Fruit fly (Drosophila melanogaster): ENCODE data around the gene Mkp3.

Mkp3 gene

DNA sequence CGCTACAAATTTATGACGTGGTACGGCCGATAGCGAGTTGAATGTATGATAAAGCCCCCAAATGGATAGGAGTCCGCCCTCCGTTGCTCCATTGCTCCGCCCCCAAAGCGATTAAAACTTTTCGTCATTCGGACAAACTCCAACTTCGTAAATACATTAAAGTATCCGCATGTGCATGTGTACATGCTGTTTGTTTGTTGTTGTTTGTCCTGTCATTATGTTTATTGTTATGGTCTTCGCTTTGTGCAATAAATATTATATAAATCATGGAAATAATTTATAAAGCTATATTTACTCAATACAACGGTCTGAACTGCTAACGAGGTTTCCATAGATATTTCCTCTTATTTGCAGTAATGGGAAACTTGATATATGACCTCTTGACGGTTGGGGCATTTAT lies 49.2 kb downstream of the Mkp3 start:
- TF ChIP-seq h (optimal IDR thresholded peaks at IDR 0.05) (no peak), ttk (optimal IDR thresholded peaks at IDR 0.05) (no peak), Sin3A (optimal IDR thresholded peaks at IDR 0.05) (no peak), insv (optimal IDR thresholded peaks at IDR 0.05) (no peak), Myc (optimal IDR thresholded peaks at IDR 0.05) (no peak), psq (optimal IDR thresholded peaks at IDR 0.05) (no peak)

DNA sequence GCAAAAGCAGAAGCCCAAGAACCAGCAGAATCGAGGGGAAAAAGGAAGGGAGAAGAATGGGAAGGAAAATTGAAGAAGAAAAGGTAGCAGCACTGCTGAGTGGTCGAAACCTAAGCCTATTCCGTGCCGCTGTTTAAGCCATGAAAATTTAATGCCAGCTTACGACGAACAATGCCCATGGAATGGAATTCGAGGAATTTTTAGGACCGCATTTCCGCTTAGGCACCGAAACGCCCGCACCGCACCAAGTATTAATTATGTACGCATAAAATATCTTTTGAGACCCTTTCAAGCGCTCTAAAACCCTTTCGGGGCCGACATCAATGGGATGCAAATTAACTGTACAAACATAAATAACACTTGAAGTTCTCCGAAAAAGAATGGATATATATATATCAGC lies 50.1 kb downstream of the Mkp3 start:
- no peak for TF ChIP-seq psq (optimal IDR thresholded peaks at IDR 0.05)
- no peak for TF ChIP-seq ttk (optimal IDR thresholded peaks at IDR 0.05)
- TF ChIP-seq Sin3A (optimal IDR thresholded peaks at IDR 0.05) = no peak
- TF ChIP-seq h (optimal IDR thresholded peaks at IDR 0.05) = no peak
- no peak for TF ChIP-seq Myc (optimal IDR thresholded peaks at IDR 0.05)
- TF ChIP-seq insv (optimal IDR thresholded peaks at IDR 0.05) = no peak

DNA sequence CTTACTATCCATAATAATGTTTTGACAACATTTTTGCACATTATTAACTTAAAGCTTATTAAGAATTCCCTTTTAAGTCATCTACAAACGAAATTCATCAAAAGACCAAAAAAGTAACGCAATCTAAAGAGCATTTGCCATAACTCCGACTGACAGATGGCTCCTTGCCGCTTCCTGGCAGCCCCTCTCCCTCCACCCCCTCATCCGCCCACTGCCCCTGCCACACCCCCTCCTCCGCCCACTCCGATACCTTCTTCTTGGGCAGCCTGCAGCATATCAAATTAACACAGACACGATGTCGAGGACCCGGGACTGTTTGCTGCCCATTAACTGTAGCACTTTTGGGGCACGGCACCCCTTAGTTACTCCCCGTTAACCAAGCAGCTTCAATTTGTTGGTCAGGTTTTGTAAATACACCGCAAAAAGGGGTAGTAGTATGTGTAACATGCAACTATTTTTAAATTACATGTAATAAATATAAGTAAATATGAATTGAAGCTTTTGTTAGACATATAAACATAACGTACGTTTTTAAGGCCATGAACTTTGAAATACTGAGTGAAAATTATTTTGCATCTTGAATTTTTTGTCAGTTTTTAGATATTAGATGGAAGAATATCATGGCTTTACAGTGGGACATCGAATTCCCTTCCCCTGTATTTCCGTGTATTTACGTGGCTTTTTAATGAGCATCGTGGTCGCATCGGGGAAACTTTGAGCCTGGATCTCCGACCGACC lies 50.9 kb downstream of the Mkp3 start:
- no peak for TF ChIP-seq psq (optimal IDR thresholded peaks at IDR 0.05)
- TF ChIP-seq ttk (optimal IDR thresholded peaks at IDR 0.05) = no peak
- no peak for TF ChIP-seq Myc (optimal IDR thresholded peaks at IDR 0.05)
- TF ChIP-seq h (optimal IDR thresholded peaks at IDR 0.05) = no peak
- TF ChIP-seq Sin3A (optimal IDR thresholded peaks at IDR 0.05) = no peak
- no peak for TF ChIP-seq insv (optimal IDR thresholded peaks at IDR 0.05)

DNA sequence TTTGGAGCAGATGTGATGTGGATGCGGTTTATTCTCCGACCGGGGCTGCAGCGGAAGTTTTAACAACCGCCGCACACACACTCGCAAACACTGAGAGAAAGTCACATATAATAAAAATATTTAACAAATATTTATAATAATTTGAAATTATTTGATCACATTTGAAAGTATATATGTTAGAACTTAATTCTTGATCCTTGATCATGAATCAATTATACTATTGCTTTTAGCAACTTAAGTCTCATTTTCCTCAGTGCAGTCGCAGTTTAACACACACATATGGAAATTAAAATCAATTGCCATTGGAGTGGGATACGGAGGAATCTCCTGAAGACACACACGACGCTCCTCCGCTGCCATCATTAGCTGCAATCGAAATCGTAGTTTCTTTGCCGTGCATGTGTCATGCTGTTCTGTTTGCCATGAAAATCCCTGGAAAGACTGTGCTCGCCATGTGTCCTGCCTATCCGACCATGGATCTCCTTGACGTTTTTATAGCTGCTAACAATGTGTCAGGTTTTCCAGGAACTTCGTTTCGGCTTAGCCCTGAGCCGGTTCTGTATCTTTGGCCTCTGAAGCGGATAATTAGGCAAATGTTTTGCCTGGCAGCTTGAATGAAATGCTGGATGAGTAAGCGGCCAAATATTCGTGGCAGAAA lies 52.9 kb downstream of the Mkp3 start:
- TF ChIP-seq Sin3A (optimal IDR thresholded peaks at IDR 0.05) = no peak
- TF ChIP-seq insv (optimal IDR thresholded peaks at IDR 0.05) = no peak
- no peak for TF ChIP-seq ttk (optimal IDR thresholded peaks at IDR 0.05)
- TF ChIP-seq psq (optimal IDR thresholded peaks at IDR 0.05) = no peak
- TF ChIP-seq h (optimal IDR thresholded peaks at IDR 0.05) = no peak
- no peak for TF ChIP-seq Myc (optimal IDR thresholded peaks at IDR 0.05)

DNA sequence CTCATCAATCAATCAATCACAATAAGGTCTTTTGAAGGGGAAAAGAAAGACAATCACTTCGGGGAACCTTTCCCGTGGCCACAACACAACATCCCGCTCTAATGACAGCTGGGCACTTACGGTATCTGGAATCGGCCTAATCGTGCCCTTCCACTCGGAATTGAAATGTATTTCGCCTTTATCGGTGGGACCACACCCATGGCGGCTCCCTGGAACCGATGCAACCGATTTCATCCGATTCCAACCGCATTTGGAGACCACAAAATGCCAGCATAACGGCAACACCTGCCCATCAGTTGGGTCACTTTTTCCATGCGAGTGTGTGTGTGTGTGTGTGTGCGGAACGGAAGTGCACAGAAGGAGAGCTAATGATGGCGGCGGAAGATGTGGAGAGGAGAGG lies 53.5 kb downstream of the Mkp3 start:
- TF ChIP-seq psq (optimal IDR thresholded peaks at IDR 0.05) (no peak), insv (optimal IDR thresholded peaks at IDR 0.05) (no peak), Sin3A (optimal IDR thresholded peaks at IDR 0.05) (no peak), ttk (optimal IDR thresholded peaks at IDR 0.05) (no peak), Myc (optimal IDR thresholded peaks at IDR 0.05) (no peak), h (optimal IDR thresholded peaks at IDR 0.05) (no peak)

DNA sequence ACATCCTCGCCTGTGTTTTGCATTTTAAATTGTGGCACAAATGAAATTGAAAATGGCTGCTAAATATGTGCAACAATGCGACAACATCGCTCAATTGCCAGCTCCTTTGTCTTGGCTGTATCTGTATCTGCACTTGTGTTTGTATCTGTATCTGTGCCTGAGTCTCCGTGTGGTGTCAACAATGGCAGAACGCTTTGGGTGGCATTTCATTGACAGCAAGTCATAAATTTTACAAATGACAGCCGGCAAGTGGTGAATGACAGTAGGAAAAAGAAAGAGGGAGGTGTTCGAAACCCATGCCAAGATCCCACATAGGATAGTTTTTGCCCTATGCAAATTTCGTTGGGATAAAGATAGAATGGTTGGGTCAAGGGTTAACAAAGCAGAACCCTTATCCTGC lies 54.4 kb downstream of the Mkp3 start:
- TF ChIP-seq psq (optimal IDR thresholded peaks at IDR 0.05) (no peak), insv (optimal IDR thresholded peaks at IDR 0.05) (no peak), Myc (optimal IDR thresholded peaks at IDR 0.05) (no peak)

DNA sequence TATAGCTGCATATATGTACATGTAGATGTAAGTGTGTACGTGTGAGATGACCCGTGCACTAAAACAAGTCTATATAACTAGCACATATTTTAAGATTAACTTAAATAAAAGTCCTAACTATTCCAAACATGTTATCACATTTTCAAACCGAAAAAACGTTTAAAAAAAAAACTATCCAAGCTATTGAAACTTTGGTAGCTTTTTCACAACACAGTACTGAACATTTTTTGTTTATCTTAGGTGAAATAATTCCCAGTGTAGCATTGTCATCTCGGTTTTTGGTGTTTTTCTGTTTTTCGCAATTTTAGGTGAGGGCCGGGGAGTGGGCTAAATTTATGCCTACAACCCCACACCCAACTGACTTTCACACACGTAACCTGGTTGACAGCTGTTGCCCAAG lies 59.1 kb downstream of the Mkp3 start:
- TF ChIP-seq ttk (optimal IDR thresholded peaks at IDR 0.05) (no peak), insv (optimal IDR thresholded peaks at IDR 0.05) (no peak), h (optimal IDR thresholded peaks at IDR 0.05) (no peak), Sin3A (optimal IDR thresholded peaks at IDR 0.05) (no peak), Myc (optimal IDR thresholded peaks at IDR 0.05) (no peak), psq (optimal IDR thresholded peaks at IDR 0.05) (no peak)

DNA sequence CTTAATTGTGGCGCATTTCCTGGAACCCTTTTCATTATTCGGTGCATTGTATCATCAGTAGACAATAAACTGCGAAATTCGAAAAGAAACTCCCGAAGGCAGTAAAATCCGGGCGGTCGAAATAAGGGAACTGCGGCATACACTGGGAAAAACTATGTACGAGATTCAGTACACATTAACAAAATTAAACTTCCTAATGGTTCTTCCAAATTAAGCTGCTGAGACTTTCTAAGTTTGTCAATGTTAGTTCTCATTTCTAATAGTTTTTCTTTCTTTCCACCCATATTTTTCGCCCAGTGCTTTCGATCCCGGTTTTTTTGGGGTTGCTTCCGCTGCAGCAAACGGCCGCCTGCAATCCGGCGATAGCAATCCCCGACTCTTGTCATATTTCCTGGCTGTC lies 61.4 kb downstream of the Mkp3 start:
- TF ChIP-seq Myc (optimal IDR thresholded peaks at IDR 0.05) (no peak), ttk (optimal IDR thresholded peaks at IDR 0.05) (no peak), insv (optimal IDR thresholded peaks at IDR 0.05) (no peak), Sin3A (optimal IDR thresholded peaks at IDR 0.05) (no peak), h (optimal IDR thresholded peaks at IDR 0.05) (no peak), psq (optimal IDR thresholded peaks at IDR 0.05) (no peak)

DNA sequence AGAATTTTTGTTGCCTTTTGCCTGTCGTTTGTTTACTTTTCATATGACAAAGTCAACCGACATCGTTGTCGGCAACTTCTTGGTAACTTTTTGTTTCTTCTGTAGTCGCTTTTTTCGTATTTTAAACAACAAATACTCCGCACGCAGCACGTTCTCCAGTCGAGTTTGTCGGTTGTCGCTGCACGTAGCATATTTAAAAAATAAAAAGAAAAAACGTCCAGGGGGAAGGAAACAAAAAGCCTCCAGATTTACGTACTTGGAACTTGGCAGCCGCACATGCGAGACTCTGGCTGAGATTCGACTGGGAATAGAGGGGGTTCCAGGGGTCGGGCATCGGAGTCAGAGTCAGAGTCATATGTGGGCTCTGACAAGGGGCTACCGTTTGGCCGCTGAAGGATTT lies 64.5 kb downstream of the Mkp3 start:
- TF ChIP-seq ttk (optimal IDR thresholded peaks at IDR 0.05) (no peak), psq (optimal IDR thresholded peaks at IDR 0.05) (no peak), h (optimal IDR thresholded peaks at IDR 0.05) (no peak), insv (optimal IDR thresholded peaks at IDR 0.05) (no peak)

DNA sequence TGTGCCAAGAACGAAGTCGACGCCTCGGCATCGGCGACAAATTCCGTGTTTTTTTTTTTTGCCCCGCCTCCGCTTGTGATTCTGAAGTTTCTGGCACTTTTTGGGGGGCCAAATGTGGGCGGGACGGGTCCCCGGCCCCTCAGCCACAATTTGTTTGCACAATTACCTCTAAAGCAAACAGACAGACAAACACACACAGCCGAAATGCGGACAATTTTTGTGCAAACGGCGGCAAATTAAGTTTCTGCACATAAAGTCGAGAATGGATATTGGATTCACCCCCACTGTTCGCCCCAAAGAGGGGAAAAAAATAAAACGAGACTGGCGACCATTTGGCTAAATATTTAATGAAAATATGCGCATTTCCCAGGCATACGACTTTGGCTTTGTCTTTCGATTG lies 65.8 kb downstream of the Mkp3 start:
- TF ChIP-seq ttk (optimal IDR thresholded peaks at IDR 0.05) (no peak), h (optimal IDR thresholded peaks at IDR 0.05) (no peak)

DNA sequence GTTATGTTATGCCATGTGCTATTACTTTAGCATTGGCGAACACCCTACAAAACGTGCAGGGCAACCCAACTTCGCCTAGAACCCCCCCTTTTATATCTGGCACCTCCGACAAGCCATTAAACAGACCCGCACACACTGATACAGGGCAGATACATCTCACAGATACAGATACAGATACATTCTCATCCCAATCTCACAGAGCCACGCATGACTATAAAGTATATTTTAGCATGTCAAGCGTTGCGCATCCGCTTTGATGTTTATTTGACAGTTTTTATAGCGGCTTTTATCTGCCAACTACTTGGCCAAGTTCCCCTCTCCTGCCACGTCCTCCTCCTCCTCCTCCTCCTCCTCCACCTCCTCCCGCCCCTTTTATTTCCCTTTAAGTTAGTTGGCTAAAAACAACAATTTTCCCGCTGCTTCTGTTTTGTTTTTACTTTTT lies 66.9 kb downstream of the Mkp3 start:
- TF ChIP-seq psq (optimal IDR thresholded peaks at IDR 0.05) (no peak), insv (optimal IDR thresholded peaks at IDR 0.05) (no peak), h (optimal IDR thresholded peaks at IDR 0.05) (no peak), Myc (optimal IDR thresholded peaks at IDR 0.05) (no peak), ttk (optimal IDR thresholded peaks at IDR 0.05) (no peak)

DNA sequence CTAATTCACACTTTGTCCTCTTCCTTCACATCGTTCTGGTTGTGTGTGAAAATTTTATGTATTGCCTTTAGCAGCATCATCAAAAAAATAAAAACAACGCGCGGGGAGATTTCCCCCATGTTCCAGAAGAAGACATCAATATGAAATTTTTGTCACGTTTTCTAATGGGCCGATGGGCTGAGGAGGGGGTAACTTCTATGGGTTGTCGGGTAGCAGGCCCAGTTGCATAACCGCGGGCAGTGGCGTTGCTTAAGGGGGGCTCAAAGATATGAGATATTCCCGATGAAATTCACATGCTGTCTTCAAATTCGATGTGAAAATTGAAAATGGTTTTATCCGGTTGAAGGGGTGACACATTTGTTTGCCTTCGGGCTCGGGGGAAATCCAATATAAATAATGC lies 67.8 kb downstream of the Mkp3 start:
- TF ChIP-seq h (optimal IDR thresholded peaks at IDR 0.05) (no peak), Myc (optimal IDR thresholded peaks at IDR 0.05) (no peak), psq (optimal IDR thresholded peaks at IDR 0.05) (no peak), ttk (optimal IDR thresholded peaks at IDR 0.05) (no peak), insv (optimal IDR thresholded peaks at IDR 0.05) (no peak), Sin3A (optimal IDR thresholded peaks at IDR 0.05) (no peak)

DNA sequence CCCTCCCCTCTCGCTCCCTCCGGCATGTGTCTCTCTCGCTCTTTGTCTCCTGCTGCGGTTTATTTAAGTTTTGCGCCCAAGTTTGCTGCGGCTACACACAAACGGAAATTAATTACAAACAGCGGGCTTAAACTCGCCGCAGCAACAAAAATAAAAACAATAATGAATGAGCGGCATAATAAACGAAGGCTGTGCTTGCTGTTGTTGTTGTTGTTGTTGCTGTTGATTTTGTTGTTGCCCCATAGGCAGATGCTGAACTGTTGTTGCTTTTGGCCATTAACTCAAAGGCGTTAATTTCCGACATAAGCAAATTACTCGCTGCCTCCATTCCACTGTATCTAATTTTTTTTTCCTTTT lies 69.4 kb downstream of the Mkp3 start:
- TF ChIP-seq Sin3A (optimal IDR thresholded peaks at IDR 0.05) (no peak), insv (optimal IDR thresholded peaks at IDR 0.05) (no peak), h (optimal IDR thresholded peaks at IDR 0.05) (no peak), Myc (optimal IDR thresholded peaks at IDR 0.05) (no peak), psq (optimal IDR thresholded peaks at IDR 0.05) (no peak), ttk (optimal IDR thresholded peaks at IDR 0.05) (no peak)

All from Kc167 (cell line).